Fruit fly (Drosophila melanogaster): Measurements from ENCODE around the gene Ntf-2.

Ntf-2 gene

DNA sequence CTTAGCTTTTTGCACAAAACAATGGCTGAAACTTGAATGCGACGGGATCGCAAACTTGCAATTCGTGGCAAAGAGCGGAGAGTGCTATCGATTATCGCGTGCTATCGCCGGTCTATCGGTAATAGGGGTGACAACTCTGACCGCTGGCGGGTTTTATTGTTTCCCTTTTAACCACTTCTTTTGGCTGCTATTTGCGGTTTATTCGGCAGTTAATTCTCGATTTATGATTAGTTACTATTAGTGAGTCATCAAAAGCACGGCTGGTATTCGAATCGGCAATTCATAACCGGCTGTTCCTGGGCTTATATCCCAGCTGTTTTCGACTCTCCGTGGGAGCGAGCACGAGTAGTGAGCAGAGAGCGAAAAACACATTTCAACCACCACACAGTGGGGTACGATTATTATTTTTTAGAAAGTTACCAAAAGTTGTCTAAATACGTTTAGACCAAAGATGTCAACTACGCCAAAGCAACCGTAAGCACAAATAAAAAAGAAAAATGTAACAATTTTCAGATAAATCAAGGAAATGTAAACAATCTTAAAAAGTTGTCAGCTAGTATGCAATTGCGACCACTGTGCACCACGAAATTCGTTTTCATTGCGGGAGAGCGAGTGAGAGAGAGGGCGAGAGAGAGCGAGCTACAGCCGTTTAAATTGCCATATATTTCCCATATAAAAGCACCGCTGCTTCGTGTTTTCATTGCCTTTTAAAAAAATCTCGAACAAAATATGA lies 18.7 kb downstream of the Ntf-2 start, which contains the start of the genes Stt3A and bves:
Gene Stt3A, minus strand, starts transcription at position 89 of the 733 bp plus-strand sequence.
Gene bves, plus strand, starts transcription at position 115 of the 733 bp plus-strand sequence.
- peak; percentile 99 for TF ChIP-seq rgr (GFP tag; optimal IDR thresholded peaks at IDR 0.05)
- TF ChIP-seq br (GFP tag; optimal IDR thresholded peaks at IDR 0.05) = peak; percentile 99
- TF ChIP-seq usp (GFP tag; optimal IDR thresholded peaks at IDR 0.05) = no peak
- peak; percentile 96 for TF ChIP-seq tai (GFP tag; optimal IDR thresholded peaks at IDR 0.05)
- TF ChIP-seq Sp1 (GFP tag; optimal IDR thresholded peaks at IDR 0.05) = peak; percentile 98
- TF ChIP-seq Vsx2 (GFP tag; optimal IDR thresholded peaks at IDR 0.05; ENCODE audit: partially characterized antibody) = no peak
- TF ChIP-seq Hr78 (GFP tag; optimal IDR thresholded peaks at IDR 0.05) = no peak
- TF ChIP-seq brk (GFP tag; optimal IDR thresholded peaks at IDR 0.05) = peak; percentile 98
- TF ChIP-seq Abd-B (GFP tag; optimal IDR thresholded peaks at IDR 0.05) = no peak
- TF ChIP-seq Jra (GFP tag; optimal IDR thresholded peaks at IDR 0.05) = peak; percentile 96
- TF ChIP-seq sage (GFP tag; optimal IDR thresholded peaks at IDR 0.05) = peak; percentile 98
- TF ChIP-seq dmrt93B (GFP tag; optimal IDR thresholded peaks at IDR 0.05) = peak; percentile 94
- TF ChIP-seq CG32264 (GFP tag; optimal IDR thresholded peaks at IDR 0.05) = peak; percentile 96
- TF ChIP-seq ey (GFP tag; optimal IDR thresholded peaks at IDR 0.05) = peak; percentile 99
- TF ChIP-seq Mio (GFP tag; optimal IDR thresholded peaks at IDR 0.05) = peak; percentile 91
- TF ChIP-seq jim (GFP tag; optimal IDR thresholded peaks at IDR 0.05) = no peak
- TF ChIP-seq Hr83 (GFP tag; optimal IDR thresholded peaks at IDR 0.05; ENCODE audit: poor library complexity, severe bottlenecking) = peak; percentile 75
- peak; percentile 99 for TF ChIP-seq Hnf4 (GFP tag; optimal IDR thresholded peaks at IDR 0.05)
- TF ChIP-seq dl (GFP tag; optimal IDR thresholded peaks at IDR 0.05; ENCODE audit: insufficient read depth in 1 of 2, partially characterized antibody in 2 of 2) = peak; percentile 39 to 68
- TF ChIP-seq sv (GFP tag; optimal IDR thresholded peaks at IDR 0.05) = peak; percentile 98
- peak; percentile 99 for TF ChIP-seq woc (GFP tag; optimal IDR thresholded peaks at IDR 0.05)
- no peak for TF ChIP-seq pan (optimal IDR thresholded peaks at IDR 0.05)
- TF ChIP-seq dsf (GFP tag; optimal IDR thresholded peaks at IDR 0.05; ENCODE audit: borderline replicate concordance) = peak; percentile 95
- TF ChIP-seq GATAd (GFP tag; optimal IDR thresholded peaks at IDR 0.05) = peak; percentile 82
- TF ChIP-seq OdsH (GFP tag; optimal IDR thresholded peaks at IDR 0.05) = peak; percentile 99
- TF ChIP-seq h (GFP tag; optimal IDR thresholded peaks at IDR 0.05) = peak; percentile 99
- TF ChIP-seq fru (GFP tag; optimal IDR thresholded peaks at IDR 0.05) = peak; percentile 99
- peak; percentile 95 for TF ChIP-seq psq (GFP tag; optimal IDR thresholded peaks at IDR 0.05)
- TF ChIP-seq foxo (GFP tag; optimal IDR thresholded peaks at IDR 0.05) = peak; percentile 96 to 99
- TF ChIP-seq Dif (GFP tag; optimal IDR thresholded peaks at IDR 0.05; ENCODE audit: partially characterized antibody) = peak; percentile 74
- TF ChIP-seq lola (GFP tag; optimal IDR thresholded peaks at IDR 0.05) = no peak
- peak; percentile 94 for TF ChIP-seq CG9705 (GFP tag; optimal IDR thresholded peaks at IDR 0.05)
- no peak for TF ChIP-seq N (GFP tag; optimal IDR thresholded peaks at IDR 0.05)
- TF ChIP-seq CrebA (GFP tag; optimal IDR thresholded peaks at IDR 0.05; ENCODE audit: borderline replicate concordance) = no peak
- no peak for TF ChIP-seq Dfd (GFP tag; optimal IDR thresholded peaks at IDR 0.05)
- TF ChIP-seq HLH106 (tag; optimal IDR thresholded peaks at IDR 0.05) = peak; percentile 97
- no peak for TF ChIP-seq Myc (optimal IDR thresholded peaks at IDR 0.05)
- peak; percentile 97 for TF ChIP-seq Rel (GFP tag; optimal IDR thresholded peaks at IDR 0.05)
- TF ChIP-seq Rel (tag; optimal IDR thresholded peaks at IDR 0.05) = peak; percentile 87

DNA sequence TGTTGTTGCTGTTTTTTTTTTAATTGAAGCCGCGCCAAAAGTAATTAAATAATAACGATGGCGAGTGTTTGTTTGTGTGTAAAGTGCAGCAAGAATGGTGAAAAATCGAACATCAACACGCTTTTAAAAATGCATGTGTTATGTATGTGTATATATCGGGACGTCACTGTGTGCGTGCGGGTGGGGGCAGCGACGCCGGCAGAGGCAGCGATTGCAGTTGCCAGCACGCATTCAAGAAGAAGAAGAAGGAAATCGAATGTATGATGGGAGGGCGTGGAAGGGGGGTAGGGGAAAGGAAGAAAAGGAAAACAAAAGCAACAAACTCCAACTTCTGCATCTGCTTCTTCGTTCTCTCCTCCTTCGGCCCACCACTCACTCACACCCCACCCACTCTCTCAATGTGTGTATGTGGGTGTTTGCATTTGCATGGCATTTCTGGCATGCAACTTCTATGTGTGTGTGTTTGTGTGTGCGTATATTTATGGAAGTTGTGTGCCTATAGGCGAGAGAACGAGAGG lies 19.8 kb downstream of the Ntf-2 start:
- TF ChIP-seq rgr (GFP tag; optimal IDR thresholded peaks at IDR 0.05) (no peak), jim (GFP tag; optimal IDR thresholded peaks at IDR 0.05) (peak; percentile 40), HLH106 (tag; optimal IDR thresholded peaks at IDR 0.05) (peak; percentile 3), Rel (GFP tag; optimal IDR thresholded peaks at IDR 0.05) (no peak), Rel (tag; optimal IDR thresholded peaks at IDR 0.05) (peak; percentile 64), h (GFP tag; optimal IDR thresholded peaks at IDR 0.05) (peak; percentile 23), sage (GFP tag; optimal IDR thresholded peaks at IDR 0.05) (no peak), psq (GFP tag; optimal IDR thresholded peaks at IDR 0.05) (peak; percentile 60), woc (GFP tag; optimal IDR thresholded peaks at IDR 0.05) (no peak)

All from whole organism, wandering third instar larva.